Fruit fly (Drosophila melanogaster): ENCODE data around the gene Vha26.

Gene Vha26

dm6 chr3R:5547464-5547943 lies 44.1 kb upstream of the Vha26 start, which contains the start of gene CG2519 (continued):
- TF ChIP-seq btn (GFP tag; optimal IDR thresholded peaks at IDR 0.05) (no peak), CG14667 (GFP tag; IDR thresholded peaks at IDR 0.05) (peak; percentile 14; the same call in 1 of the 2 replicates), CG33557 (GFP tag; optimal IDR thresholded peaks at IDR 0.05) (no peak), gsb-n (tag; optimal IDR thresholded peaks at IDR 0.05) (no peak), CG3847 (GFP tag; IDR thresholded peaks at IDR 0.05) (0 out of 2 replicates have a peak, but pooled peaks have one; percentile 62), mirr (GFP tag; optimal IDR thresholded peaks at IDR 0.05) (no peak), CG14014 (GFP tag; IDR thresholded peaks at IDR 0.05) (peak; percentile 49; the same call in 1 of the 2 replicates), fd102C (GFP tag; optimal IDR thresholded peaks at IDR 0.05) (no peak), cwo (GFP tag; optimal IDR thresholded peaks at IDR 0.05) (no peak), CG13424 (tag; optimal IDR thresholded peaks at IDR 0.05) (peak; percentile 61), Med (GFP tag) (peak; percentile 95), PHDP (tag; optimal IDR thresholded peaks at IDR 0.05) (no peak), CG6689 (GFP tag; IDR thresholded peaks at IDR 0.05) (no peak), CG16779 (GFP tag; IDR thresholded peaks at IDR 0.05) (no peak), pzg (GFP tag; optimal IDR thresholded peaks at IDR 0.05) (peak; percentile 91), CG32767 (GFP tag; IDR thresholded peaks at IDR 0.05) (0 out of 2 replicates have a peak, but pooled peaks have one; percentile 14), grn (GFP tag; optimal IDR thresholded peaks at IDR 0.05) (no peak), CG6654 (GFP tag; optimal IDR thresholded peaks at IDR 0.05) (no peak), Dbx (GFP tag; IDR thresholded peaks at IDR 0.05) (peak; percentile 71), B-H1 (GFP tag; IDR thresholded peaks at IDR 0.05) (no peak), aop (GFP tag; IDR thresholded peaks at IDR 0.05) (peak; percentile 46; the same call in 1 of the 2 replicates), E2f1 (GFP tag; IDR thresholded peaks at IDR 0.05) (peak; percentile 42; the same call in 1 of the 2 replicates), CG1602 (GFP tag; optimal IDR thresholded peaks at IDR 0.05) (peak; percentile 42), Usf (GFP tag; optimal IDR thresholded peaks at IDR 0.05) (no peak), bowl (GFP tag; IDR thresholded peaks at IDR 0.05) (no peak; the same call in 1 of the 2 replicates), Gsc (GFP tag; IDR thresholded peaks at IDR 0.05) (no peak), CG7839 (tag; optimal IDR thresholded peaks at IDR 0.05) (no peak), Ada2b (GFP tag; IDR thresholded peaks at IDR 0.05) (peak; percentile 54; the same call in 1 of the 2 replicates), CG17829 (tag; optimal IDR thresholded peaks at IDR 0.05) (peak; percentile 61), br (optimal IDR thresholded peaks at IDR 0.05) (no peak), phol (tag; optimal IDR thresholded peaks at IDR 0.05) (peak; percentile 65), CG12236 (GFP tag; optimal IDR thresholded peaks at IDR 0.05) (no peak), CG2202 (tag; optimal IDR thresholded peaks at IDR 0.05) (peak; percentile 19), CG17612 (GFP tag; IDR thresholded peaks at IDR 0.05) (0 out of 2 replicates have a peak, but pooled peaks have one; percentile 18), exex (tag; optimal IDR thresholded peaks at IDR 0.05) (no peak), CG10979 (tag; optimal IDR thresholded peaks at IDR 0.05) (peak; percentile 43), CG34422 (GFP tag; IDR thresholded peaks at IDR 0.05) (peak; percentile 87), pita (GFP tag; optimal IDR thresholded peaks at IDR 0.05) (no peak), Sox100B (GFP tag; optimal IDR thresholded peaks at IDR 0.05) (no peak), HLHmδ (GFP tag; optimal IDR thresholded peaks at IDR 0.05) (no peak), Asciz (GFP tag; optimal IDR thresholded peaks at IDR 0.05) (no peak), Lhr (GFP tag; optimal IDR thresholded peaks at IDR 0.05) (no peak), ssp (GFP tag; IDR thresholded peaks at IDR 0.05) (0 out of 2 replicates have a peak, but pooled peaks have one; percentile 29), Trl (optimal IDR thresholded peaks at IDR 0.05) (no peak), Trl (GFP tag; optimal IDR thresholded peaks at IDR 0.05) (peak; percentile 61), CG3281 (GFP tag; optimal IDR thresholded peaks at IDR 0.05) (no peak), CG7556 (GFP tag; optimal IDR thresholded peaks at IDR 0.05) (no peak), CG3995 (GFP tag; optimal IDR thresholded peaks at IDR 0.05) (peak; percentile 71), croc (GFP tag; conservative IDR thresholded peaks at IDR 0.05) (no peak), CG1647 (GFP tag; optimal IDR thresholded peaks at IDR 0.05) (peak; percentile 36), insv (GFP tag; optimal IDR thresholded peaks at IDR 0.05) (peak in 1 of 2 experiments; percentile 42)

All from whole organism, embryonic.